Worm (Caenorhabditis elegans) whole organism, L4/young adult: ENCODE data around the gene R160.5.

Source experiments
- W03F9.2 ChIP-seq: fragments of 150-350 bp; optimal IDR thresholded peaks from 2 replicates; lab custom pipeline; 2014; ENCODE audit warnings: missing biosample characterization, missing genetic modification characterization
- dao-5 ChIP-seq: sonication (generic microtip); optimal IDR thresholded peaks from 2 replicates; lab custom pipeline; 2016; ENCODE audit warnings: missing genotype, missing genetic modification characterization, moderate library complexity, missing compliant biosample characterization
- him-1 ChIP-seq: sonication (generic microtip); optimal IDR thresholded peaks from 2 replicates; lab custom pipeline; 2016; ENCODE audit warnings: missing genotype, missing genetic modification reagents, missing genetic modification characterization, missing compliant biosample characterization

- TF ChIP-seq him-1 (tag; lab: Kevin White, UChicago) (no peak), dao-5 (tag; lab: Kevin White, UChicago) (no peak), W03F9.2 (tag; lab: Kevin White, UChicago) (no peak)
Measured at ce11 chrX:4368800-4369199, 1.9 kb downstream of the R160.5 start, which contains the start of gene R160.4.
